Fruit fly (Drosophila melanogaster): Measurements from ENCODE around the gene CG7886.

Gene CG7886

DNA sequence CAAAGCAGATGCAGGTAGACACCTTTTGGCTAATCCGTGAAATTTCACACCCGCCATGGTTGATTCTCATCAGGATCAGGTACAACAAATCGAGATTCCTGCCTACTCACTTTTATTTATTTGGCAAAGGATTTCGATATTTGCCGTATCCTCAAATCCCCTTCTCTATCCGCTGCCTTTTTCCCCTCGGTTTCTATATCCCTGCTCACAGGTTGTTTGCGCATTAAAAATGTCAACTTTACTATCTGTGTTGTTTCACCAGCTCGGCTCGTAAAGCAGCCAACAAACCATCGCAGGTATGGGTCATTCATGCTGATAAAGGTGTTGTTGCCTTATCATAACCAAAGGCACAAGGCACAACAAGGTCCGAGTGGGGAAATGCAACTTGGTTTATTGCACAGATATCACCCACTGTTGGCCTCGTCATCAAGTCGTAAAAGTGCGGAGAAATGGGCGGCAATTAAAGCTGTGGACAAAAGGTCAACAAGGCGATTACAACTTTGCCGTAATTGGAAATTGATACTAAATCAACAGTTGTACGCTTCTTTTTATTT is 37.8 kb upstream of the CG7886 start (continued):
- TF ChIP-seq CG34406 (GFP tag; optimal IDR thresholded peaks at IDR 0.05) = peak; percentile 7
- TF ChIP-seq Hr39 (GFP tag; optimal IDR thresholded peaks at IDR 0.05) = no peak
- peak; percentile 46 for TF ChIP-seq CG3919 (GFP tag; optimal IDR thresholded peaks at IDR 0.05)
- TF ChIP-seq Hr4 (GFP tag; optimal IDR thresholded peaks at IDR 0.05) = no peak
- TF ChIP-seq spab (GFP tag; optimal IDR thresholded peaks at IDR 0.05) = peak; percentile 26
- TF ChIP-seq pdm3 (GFP tag; optimal IDR thresholded peaks at IDR 0.05) = peak; percentile 33
- peak; percentile 30 for TF ChIP-seq Eip75B (GFP tag; optimal IDR thresholded peaks at IDR 0.05)
- no peak for TF ChIP-seq dsx (GFP tag; optimal IDR thresholded peaks at IDR 0.05; ENCODE audit: poor library complexity, severe bottlenecking)
- peak; percentile 67 for TF ChIP-seq Eip78C (GFP tag)
- TF ChIP-seq CG9139 (GFP tag; optimal IDR thresholded peaks at IDR 0.05) = no peak
- peak; percentile 32 for TF ChIP-seq Blimp-1 (GFP tag; optimal IDR thresholded peaks at IDR 0.05)
- no peak for TF ChIP-seq CG6854 (GFP tag; optimal IDR thresholded peaks at IDR 0.05)
- TF ChIP-seq CG6163 (GFP tag; IDR thresholded peaks at IDR 0.05) = no peak; the same call in 2 of the 3 replicates
- TF ChIP-seq CG1621 (tag; optimal IDR thresholded peaks at IDR 0.05) = no peak
- TF ChIP-seq Sox102F (GFP tag; optimal IDR thresholded peaks at IDR 0.05) = peak; percentile 53
- no peak for TF ChIP-seq CG6808 (GFP tag; optimal IDR thresholded peaks at IDR 0.05)
- no peak for TF ChIP-seq CG7368 (GFP tag; optimal IDR thresholded peaks at IDR 0.05)
- peak; percentile 38 for TF ChIP-seq achi (GFP tag; optimal IDR thresholded peaks at IDR 0.05)
- no peak for TF ChIP-seq Hr38 (GFP tag; optimal IDR thresholded peaks at IDR 0.05)
- peak; percentile 31 for TF ChIP-seq Sox14 (GFP tag; optimal IDR thresholded peaks at IDR 0.05)
- TF ChIP-seq CG15336 (GFP tag; IDR thresholded peaks at IDR 0.05) = no peak
- no peak for TF ChIP-seq Lpt (GFP tag; optimal IDR thresholded peaks at IDR 0.05)

DNA sequence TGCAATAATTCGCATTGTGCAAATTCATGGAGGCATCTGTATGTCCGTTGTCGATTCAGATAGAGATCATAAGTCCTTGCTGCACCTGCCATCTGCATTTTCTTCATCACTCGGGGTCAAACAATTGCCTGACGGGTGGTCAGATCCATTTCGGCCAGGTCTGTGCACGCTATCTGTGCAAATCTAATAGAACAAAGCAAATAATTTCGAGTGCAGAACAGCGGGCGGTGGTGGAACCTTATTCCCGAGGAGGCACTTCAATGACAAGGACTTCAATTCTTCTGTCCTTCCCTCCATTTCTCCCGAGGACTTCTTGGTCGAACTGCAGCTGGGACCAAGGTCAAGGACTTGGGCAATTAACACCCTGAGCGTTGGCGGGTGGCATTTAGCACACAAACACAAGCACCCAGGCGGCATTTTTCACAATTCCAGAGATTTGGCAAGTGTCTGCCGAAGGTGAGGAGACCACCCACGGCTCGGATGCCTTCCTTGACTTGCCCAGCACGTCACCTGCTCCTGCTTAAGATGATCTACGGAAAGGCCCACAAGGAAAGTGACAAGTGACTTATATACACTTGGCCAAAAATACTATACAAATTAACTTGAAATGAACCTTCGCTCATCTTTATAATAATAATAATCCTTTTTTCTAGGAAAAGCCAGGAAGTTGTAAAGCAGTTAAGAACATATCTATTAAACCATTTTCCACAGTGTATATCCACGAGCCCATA is 37.2 kb upstream of the CG7886 start:
- TF ChIP-seq Hr38 (GFP tag; optimal IDR thresholded peaks at IDR 0.05) = no peak
- TF ChIP-seq CG3919 (GFP tag; optimal IDR thresholded peaks at IDR 0.05) = no peak
- TF ChIP-seq vri (GFP tag; optimal IDR thresholded peaks at IDR 0.05) = no peak
- TF ChIP-seq Hr4 (GFP tag; optimal IDR thresholded peaks at IDR 0.05) = no peak
- TF ChIP-seq CG9139 (GFP tag; optimal IDR thresholded peaks at IDR 0.05) = no peak
- no peak for TF ChIP-seq achi (GFP tag; optimal IDR thresholded peaks at IDR 0.05)
- TF ChIP-seq CG10631 (GFP tag; optimal IDR thresholded peaks at IDR 0.05) = no peak
- TF ChIP-seq spab (GFP tag; optimal IDR thresholded peaks at IDR 0.05) = no peak
- no peak for TF ChIP-seq CG11762 (GFP tag; optimal IDR thresholded peaks at IDR 0.05; ENCODE audit: insufficient read depth)
- TF ChIP-seq CG7368 (GFP tag; optimal IDR thresholded peaks at IDR 0.05) = no peak
- TF ChIP-seq CG8632 (GFP tag; optimal IDR thresholded peaks at IDR 0.05) = no peak
- TF ChIP-seq CG16779 (tag; optimal IDR thresholded peaks at IDR 0.05) = no peak
- no peak for TF ChIP-seq pdm3 (GFP tag; optimal IDR thresholded peaks at IDR 0.05)
- no peak for TF ChIP-seq Sox14 (GFP tag; optimal IDR thresholded peaks at IDR 0.05)
- TF ChIP-seq net (GFP tag; optimal IDR thresholded peaks at IDR 0.05) = no peak

DNA sequence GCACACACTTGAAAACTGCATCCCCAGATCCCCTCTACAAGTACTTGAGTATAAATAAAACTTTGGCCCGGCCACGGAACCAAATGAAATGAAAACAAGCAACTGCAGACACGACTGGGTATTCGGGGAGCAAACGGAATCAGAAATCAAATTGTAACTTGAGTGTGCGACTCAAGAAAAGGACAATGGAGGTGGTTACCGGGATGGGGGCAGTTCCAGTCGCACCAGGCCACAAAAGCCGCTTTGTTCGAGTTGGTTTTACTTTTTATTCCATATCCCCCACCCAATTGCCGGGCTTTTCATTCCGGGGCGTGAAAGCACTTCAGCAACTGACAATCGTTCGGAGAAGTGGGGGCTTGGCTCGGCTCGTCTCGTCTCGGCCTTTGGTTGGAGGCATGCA is 35.5 kb upstream of the CG7886 start:
- no peak for TF ChIP-seq topi (GFP tag; optimal IDR thresholded peaks at IDR 0.05)
- TF ChIP-seq CG6854 (GFP tag; optimal IDR thresholded peaks at IDR 0.05) = peak; percentile 46
- no peak for TF ChIP-seq CG8632 (GFP tag; optimal IDR thresholded peaks at IDR 0.05)
- no peak for TF ChIP-seq CG8319 (GFP tag; optimal IDR thresholded peaks at IDR 0.05)
- no peak for TF ChIP-seq CG31627 (GFP tag; optimal IDR thresholded peaks at IDR 0.05)
- no peak for TF ChIP-seq CG7368 (GFP tag; optimal IDR thresholded peaks at IDR 0.05)
- no peak for TF ChIP-seq CG6792 (GFP tag; optimal IDR thresholded peaks at IDR 0.05)
- peak; percentile 53 for TF ChIP-seq Sox14 (GFP tag; optimal IDR thresholded peaks at IDR 0.05)
- TF ChIP-seq Blimp-1 (GFP tag; optimal IDR thresholded peaks at IDR 0.05) = peak; percentile 83
- TF ChIP-seq Lpt (GFP tag; optimal IDR thresholded peaks at IDR 0.05) = no peak
- TF ChIP-seq Sox102F (GFP tag; optimal IDR thresholded peaks at IDR 0.05) = peak; percentile 1
- no peak for TF ChIP-seq CG4318 (GFP tag; optimal IDR thresholded peaks at IDR 0.05)
- TF ChIP-seq eg (GFP tag; IDR thresholded peaks at IDR 0.05) = no peak
- TF ChIP-seq Sox15 (GFP tag; optimal IDR thresholded peaks at IDR 0.05) = no peak
- peak; percentile 62 for TF ChIP-seq svp (GFP tag)
- no peak for TF ChIP-seq CG10631 (GFP tag; optimal IDR thresholded peaks at IDR 0.05)
- TF ChIP-seq CG3919 (GFP tag; optimal IDR thresholded peaks at IDR 0.05) = no peak
- TF ChIP-seq Hr4 (GFP tag; optimal IDR thresholded peaks at IDR 0.05) = no peak
- no peak for TF ChIP-seq CG34406 (GFP tag; optimal IDR thresholded peaks at IDR 0.05)
- no peak for TF ChIP-seq CG6808 (GFP tag; optimal IDR thresholded peaks at IDR 0.05)
- peak; percentile 22 for TF ChIP-seq CG1621 (tag; optimal IDR thresholded peaks at IDR 0.05)
- TF ChIP-seq Eip93F (GFP tag; optimal IDR thresholded peaks at IDR 0.05) = no peak
- no peak for TF ChIP-seq salr (GFP tag; optimal IDR thresholded peaks at IDR 0.05)
- no peak for TF ChIP-seq CG3032 (tag; optimal IDR thresholded peaks at IDR 0.05)
- TF ChIP-seq lz (GFP tag; optimal IDR thresholded peaks at IDR 0.05) = no peak
- no peak for TF ChIP-seq CG11294 (GFP tag; IDR thresholded peaks at IDR 0.05)
- no peak for TF ChIP-seq fd85E (GFP tag; optimal IDR thresholded peaks at IDR 0.05)
- TF ChIP-seq achi (GFP tag; optimal IDR thresholded peaks at IDR 0.05) = no peak
- no peak for TF ChIP-seq Met (GFP tag; optimal IDR thresholded peaks at IDR 0.05)
- no peak for TF ChIP-seq spab (GFP tag; optimal IDR thresholded peaks at IDR 0.05)
- no peak for TF ChIP-seq CG10669 (GFP tag; optimal IDR thresholded peaks at IDR 0.05)
- TF ChIP-seq pdm3 (GFP tag; optimal IDR thresholded peaks at IDR 0.05) = no peak

Measured in whole organism, prepupa.